Fruit fly (Drosophila melanogaster): Measurements from ENCODE around the gene Qtzl.

Gene Qtzl

dm6 chr2L:12006397-12007330 is 11.1 kb downstream of the Qtzl start (continued):
- peak; percentile 86 for TF ChIP-seq CG4318 (GFP tag; optimal IDR thresholded peaks at IDR 0.05)
- TF ChIP-seq svp (GFP tag) = peak; percentile 98
- peak; percentile 87 for TF ChIP-seq esn (GFP tag; optimal IDR thresholded peaks at IDR 0.05)
- TF ChIP-seq Sox14 (GFP tag; optimal IDR thresholded peaks at IDR 0.05) = peak; percentile 59
- peak; percentile 59 for TF ChIP-seq Ets21C (GFP tag; optimal IDR thresholded peaks at IDR 0.05)
- no peak for TF ChIP-seq CG6854 (GFP tag; optimal IDR thresholded peaks at IDR 0.05)
- TF ChIP-seq CG11294 (GFP tag; IDR thresholded peaks at IDR 0.05) = no peak
- TF ChIP-seq CG10631 (GFP tag; optimal IDR thresholded peaks at IDR 0.05) = peak; percentile 93
- TF ChIP-seq dac (GFP tag; optimal IDR thresholded peaks at IDR 0.05) = peak; percentile 57
- peak; percentile 69 for TF ChIP-seq Hr4 (GFP tag; optimal IDR thresholded peaks at IDR 0.05)
- TF ChIP-seq CG8632 (GFP tag; optimal IDR thresholded peaks at IDR 0.05) = peak; percentile 92
- TF ChIP-seq cyc (GFP tag; optimal IDR thresholded peaks at IDR 0.05) = peak; percentile 82
- TF ChIP-seq CG32006 (GFP tag; optimal IDR thresholded peaks at IDR 0.05) = peak; percentile 93
- TF ChIP-seq CG6792 (GFP tag; optimal IDR thresholded peaks at IDR 0.05) = peak; percentile 85
- peak; percentile 70 for TF ChIP-seq Hr39 (GFP tag; optimal IDR thresholded peaks at IDR 0.05)
- peak; percentile 89 for TF ChIP-seq achi (GFP tag; optimal IDR thresholded peaks at IDR 0.05)
- TF ChIP-seq Eip78C (GFP tag) = peak; percentile 96
- TF ChIP-seq Blimp-1 (GFP tag; optimal IDR thresholded peaks at IDR 0.05) = peak; percentile 97
- peak; percentile 76 for TF ChIP-seq Lpt (GFP tag; optimal IDR thresholded peaks at IDR 0.05)
- TF ChIP-seq fkh (GFP tag; optimal IDR thresholded peaks at IDR 0.05) = peak; percentile 97
- peak; percentile 86 for TF ChIP-seq CG10669 (GFP tag; optimal IDR thresholded peaks at IDR 0.05)
- TF ChIP-seq CG11762 (GFP tag; optimal IDR thresholded peaks at IDR 0.05; ENCODE audit: insufficient read depth) = peak; percentile 84
- TF ChIP-seq pdm3 (GFP tag; optimal IDR thresholded peaks at IDR 0.05) = peak; percentile 78
- peak; percentile 83 for TF ChIP-seq CG3919 (GFP tag; optimal IDR thresholded peaks at IDR 0.05)
- TF ChIP-seq Sox15 (GFP tag; optimal IDR thresholded peaks at IDR 0.05) = peak; percentile 78
- TF ChIP-seq CG9139 (GFP tag; optimal IDR thresholded peaks at IDR 0.05) = peak; percentile 87
- peak; percentile 95 for TF ChIP-seq Ets96B (tag; optimal IDR thresholded peaks at IDR 0.05)
- TF ChIP-seq dsx (GFP tag; optimal IDR thresholded peaks at IDR 0.05; ENCODE audit: poor library complexity, severe bottlenecking) = peak; percentile 80
- TF ChIP-seq OdsH (GFP tag; optimal IDR thresholded peaks at IDR 0.05) = peak; percentile 90
- TF ChIP-seq CG31627 (GFP tag; optimal IDR thresholded peaks at IDR 0.05) = peak; percentile 75
- TF ChIP-seq Sox102F (GFP tag; optimal IDR thresholded peaks at IDR 0.05) = peak; percentile 52
- no peak for TF ChIP-seq Hr38 (GFP tag; optimal IDR thresholded peaks at IDR 0.05)

dm6 chr2L:12007331-12007791 is 11.8 kb downstream of the Qtzl start:
- TF ChIP-seq CG32006 (GFP tag; optimal IDR thresholded peaks at IDR 0.05) (peak; percentile 68), salr (GFP tag; optimal IDR thresholded peaks at IDR 0.05) (peak; percentile 34 to 37), CG6808 (GFP tag; optimal IDR thresholded peaks at IDR 0.05) (peak; percentile 82), Hr4 (GFP tag; optimal IDR thresholded peaks at IDR 0.05) (peak; percentile 80), CG34406 (GFP tag; optimal IDR thresholded peaks at IDR 0.05) (peak; percentile 31), dac (GFP tag; optimal IDR thresholded peaks at IDR 0.05) (peak; percentile 42), Eip93F (GFP tag; optimal IDR thresholded peaks at IDR 0.05) (no peak), fkh (GFP tag; optimal IDR thresholded peaks at IDR 0.05) (peak; percentile 80), CG10669 (GFP tag; optimal IDR thresholded peaks at IDR 0.05) (peak; percentile 66), achi (GFP tag; optimal IDR thresholded peaks at IDR 0.05) (peak; percentile 43), Sox102F (GFP tag; optimal IDR thresholded peaks at IDR 0.05) (peak; percentile 68), Lpt (GFP tag; optimal IDR thresholded peaks at IDR 0.05) (peak; percentile 91), pdm3 (GFP tag; optimal IDR thresholded peaks at IDR 0.05) (peak; percentile 67), spab (GFP tag; optimal IDR thresholded peaks at IDR 0.05) (peak; percentile 73), lz (GFP tag; optimal IDR thresholded peaks at IDR 0.05) (peak; percentile 49), Hr39 (GFP tag; optimal IDR thresholded peaks at IDR 0.05) (no peak), topi (GFP tag; optimal IDR thresholded peaks at IDR 0.05) (peak; percentile 76), CG3919 (GFP tag; optimal IDR thresholded peaks at IDR 0.05) (peak; percentile 66), CG31627 (GFP tag; optimal IDR thresholded peaks at IDR 0.05) (peak; percentile 23), Gug (GFP tag; IDR thresholded peaks at IDR 0.05) (no peak), svp (GFP tag) (peak; percentile 99), Ets96B (tag; optimal IDR thresholded peaks at IDR 0.05) (peak; percentile 61), Eip78C (GFP tag) (peak; percentile 91), CG11902 (GFP tag; optimal IDR thresholded peaks at IDR 0.05) (no peak), Blimp-1 (GFP tag; optimal IDR thresholded peaks at IDR 0.05) (peak; percentile 53), CG16779 (tag; optimal IDR thresholded peaks at IDR 0.05) (peak; percentile 54), ss (GFP tag; optimal IDR thresholded peaks at IDR 0.05) (peak; percentile 86), fd59A (GFP tag; optimal IDR thresholded peaks at IDR 0.05) (peak; percentile 27), eg (GFP tag; IDR thresholded peaks at IDR 0.05) (no peak), Hr38 (GFP tag; optimal IDR thresholded peaks at IDR 0.05) (no peak), dsx (GFP tag; optimal IDR thresholded peaks at IDR 0.05; ENCODE audit: poor library complexity, severe bottlenecking) (peak; percentile 100)
